Worm (Caenorhabditis elegans): ENCODE measurements around the gene clc-8.

clc-8 gene

DNA sequence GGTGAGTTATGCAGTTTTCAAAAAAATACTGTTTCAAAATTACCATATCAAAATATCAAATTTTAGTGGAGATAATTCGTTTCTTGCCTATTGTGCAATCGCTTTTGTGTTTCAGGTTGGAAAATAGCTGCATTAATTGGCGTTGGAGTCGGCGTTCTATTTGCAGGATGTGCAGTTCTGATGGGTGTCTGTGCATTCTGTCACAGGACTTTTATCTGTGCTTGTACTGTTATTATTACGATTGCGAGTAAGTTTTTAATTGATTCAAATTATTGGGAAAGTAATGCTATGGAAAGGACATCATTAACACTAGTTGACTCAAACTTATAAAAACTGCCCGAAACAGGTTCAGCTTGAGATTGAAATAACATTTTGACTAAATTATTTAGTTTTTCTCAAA lies 874 bp downstream of the clc-8 start:
- no peak for TF ChIP-seq ZK546.5 (tag; optimal IDR thresholded peaks at IDR 0.05)
- no peak for TF ChIP-seq snpc-4 (tag; optimal IDR thresholded peaks at IDR 0.05)
- no peak for TF ChIP-seq nhr-76 (tag; optimal IDR thresholded peaks at IDR 0.05)
- no peak for TF ChIP-seq nfya-1 (tag; optimal IDR thresholded peaks at IDR 0.05; ENCODE audit: insufficient read depth)
- TF ChIP-seq hmg-11 (tag; optimal IDR thresholded peaks at IDR 0.05) = no peak
- no peak for TF ChIP-seq elt-3 (tag; optimal IDR thresholded peaks at IDR 0.05)
- no peak for TF ChIP-seq skn-1 (tag; optimal IDR thresholded peaks at IDR 0.05)
- no peak for TF ChIP-seq ama-1 (optimal IDR thresholded peaks at IDR 0.05)
- TF ChIP-seq aly-2 (tag; optimal IDR thresholded peaks at IDR 0.05) = no peak
- no peak for TF ChIP-seq lin-39 (tag; optimal IDR thresholded peaks at IDR 0.05)
- TF ChIP-seq ztf-11 (tag; optimal IDR thresholded peaks at IDR 0.05) = no peak

DNA sequence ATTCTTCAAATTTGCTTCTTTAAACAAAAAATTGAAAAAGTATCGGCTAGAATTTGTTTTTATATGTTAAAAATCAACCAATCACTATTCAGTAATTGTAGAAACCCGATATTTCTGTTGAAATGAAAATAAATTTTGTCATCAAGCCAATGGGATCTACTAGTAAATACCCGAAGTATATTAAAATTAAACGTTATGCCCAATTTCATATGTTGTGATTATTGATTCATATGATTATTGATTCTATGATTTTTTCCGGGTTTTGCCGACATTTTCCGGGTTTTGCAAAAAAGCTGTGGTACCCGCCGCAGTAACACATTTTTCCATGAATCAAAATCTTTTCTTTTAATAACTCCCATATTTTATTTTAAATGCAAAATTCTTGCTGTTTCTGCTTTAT lies 1.6 kb downstream of the clc-8 start:
- TF ChIP-seq aly-2 (tag; optimal IDR thresholded peaks at IDR 0.05) (no peak), nhr-25 (tag; optimal IDR thresholded peaks at IDR 0.05) (no peak), ceh-82 (tag; optimal IDR thresholded peaks at IDR 0.05) (no peak), ama-1 (optimal IDR thresholded peaks at IDR 0.05) (no peak), jun-1 (tag; optimal IDR thresholded peaks at IDR 0.05) (no peak), nhr-76 (tag; optimal IDR thresholded peaks at IDR 0.05) (no peak), ztf-4 (tag; optimal IDR thresholded peaks at IDR 0.05) (no peak)

DNA sequence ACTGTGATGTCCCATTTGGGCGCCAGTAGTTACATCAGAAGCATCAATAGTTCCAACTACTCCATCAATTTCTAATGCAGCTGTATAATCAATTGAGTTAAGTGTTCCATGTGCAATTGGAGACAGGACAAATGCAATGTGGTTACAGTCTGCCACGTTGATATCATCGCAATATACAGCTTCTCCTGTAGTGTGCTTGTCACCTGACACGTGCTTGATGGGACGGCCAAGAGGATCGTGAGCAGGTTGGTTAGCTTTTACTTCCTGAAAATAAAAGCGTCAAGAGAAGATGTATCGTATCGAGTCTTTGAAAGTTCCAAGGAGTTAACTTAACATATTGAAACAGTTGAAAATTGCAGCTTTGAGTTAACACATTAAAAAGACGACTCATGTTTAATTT lies 14.6 kb downstream of the clc-8 start:
- TF ChIP-seq elt-2 (tag; optimal IDR thresholded peaks at IDR 0.05) = no peak
- no peak for TF ChIP-seq nhr-23 (tag; optimal IDR thresholded peaks at IDR 0.05)
- TF ChIP-seq elt-1 (tag; optimal IDR thresholded peaks at IDR 0.05) = no peak
- no peak for TF ChIP-seq fkh-10 (GFP tag; optimal IDR thresholded peaks at IDR 0.05)
- no peak for TF ChIP-seq elt-3 (tag; optimal IDR thresholded peaks at IDR 0.05)
- no peak for TF ChIP-seq skn-1 (tag; optimal IDR thresholded peaks at IDR 0.05)
- no peak for TF ChIP-seq unc-39 (tag; optimal IDR thresholded peaks at IDR 0.05)
- no peak for TF ChIP-seq nfya-1 (tag; optimal IDR thresholded peaks at IDR 0.05; ENCODE audit: insufficient read depth)

DNA sequence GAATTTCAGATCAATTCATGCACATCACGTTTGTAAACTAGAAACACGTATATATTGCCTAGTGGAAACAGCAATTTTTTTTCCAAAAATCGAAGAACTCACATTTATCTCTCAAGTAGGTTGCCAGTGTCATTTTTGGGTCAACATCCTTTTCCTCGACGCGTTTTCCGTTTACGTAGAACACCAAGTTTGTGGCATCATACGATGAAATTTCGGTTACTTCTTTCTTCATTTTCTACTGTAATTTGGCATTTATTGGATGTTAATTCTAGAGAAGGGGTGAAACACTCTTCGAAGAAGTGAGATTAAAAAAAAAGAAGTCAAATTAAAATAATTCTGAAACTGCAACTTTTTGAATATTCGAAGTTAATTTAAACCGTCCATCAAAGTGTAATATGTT lies 18.7 kb downstream of the clc-8 start, which contains the start of gene xdh-1:
Gene xdh-1, minus strand, starts transcription at position 240 of the 400 bp plus-strand sequence.
- TF ChIP-seq zag-1 (tag; optimal IDR thresholded peaks at IDR 0.05) = no peak

DNA sequence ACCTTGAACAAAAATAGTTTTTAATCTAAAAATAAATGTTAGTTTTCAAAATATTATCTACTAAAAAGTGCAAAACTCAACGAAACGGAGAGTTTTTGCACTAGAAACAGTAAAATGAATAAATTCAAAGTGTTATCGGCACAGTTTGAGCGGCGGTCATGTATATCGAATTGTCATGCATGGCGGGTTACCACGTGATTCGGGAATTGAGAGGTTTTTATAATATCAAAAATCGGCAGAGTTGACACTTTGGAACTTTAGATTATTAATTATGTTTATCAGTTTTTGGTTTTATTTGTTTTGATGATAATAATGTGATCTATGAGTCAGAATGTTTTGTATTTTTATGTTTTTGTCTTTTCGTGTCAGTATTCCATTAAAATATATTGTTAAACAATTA lies 19.4 kb downstream of the clc-8 start:
- no peak for TF ChIP-seq ztf-4 (tag; optimal IDR thresholded peaks at IDR 0.05)
- TF ChIP-seq jun-1 (tag; optimal IDR thresholded peaks at IDR 0.05) = peak; percentile 46
- peak; percentile 97 for TF ChIP-seq elt-2 (tag; optimal IDR thresholded peaks at IDR 0.05)
- TF ChIP-seq unc-62 (GFP tag; optimal IDR thresholded peaks at IDR 0.05) = no peak
- peak; percentile 64 for TF ChIP-seq pha-4 (tag; optimal IDR thresholded peaks at IDR 0.05)
- TF ChIP-seq pqm-1 (tag; optimal IDR thresholded peaks at IDR 0.05) = peak; percentile 94
- TF ChIP-seq tbx-2 (tag; optimal IDR thresholded peaks at IDR 0.05) = no peak

DNA sequence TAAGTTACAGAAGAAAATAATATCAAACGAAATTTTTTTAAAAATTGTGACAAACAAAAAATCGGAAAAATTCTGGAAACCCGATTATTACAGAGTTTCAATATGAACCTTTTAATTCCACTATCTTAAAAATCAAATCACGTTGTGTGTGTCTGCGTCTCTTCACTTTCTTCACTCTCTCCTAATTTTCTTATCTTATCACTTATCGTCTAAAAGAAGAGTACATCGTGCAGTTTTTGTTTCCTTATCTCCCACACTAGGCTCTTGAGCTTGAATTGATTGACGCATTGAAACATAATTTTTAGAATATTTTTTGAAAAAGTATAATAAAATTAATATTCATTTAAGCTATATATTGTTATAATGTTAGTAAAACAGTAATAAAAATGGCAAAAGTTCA lies 20.3 kb downstream of the clc-8 start:
- TF ChIP-seq pqm-1 (tag; optimal IDR thresholded peaks at IDR 0.05) (peak; percentile 100), fkh-10 (GFP tag; optimal IDR thresholded peaks at IDR 0.05) (no peak), ceh-28 (tag; optimal IDR thresholded peaks at IDR 0.05) (no peak), nhr-25 (tag; optimal IDR thresholded peaks at IDR 0.05) (no peak), ama-1 (optimal IDR thresholded peaks at IDR 0.05) (no peak), ZK546.5 (tag; optimal IDR thresholded peaks at IDR 0.05) (no peak), jun-1 (tag; optimal IDR thresholded peaks at IDR 0.05) (peak; percentile 84), pha-4 (tag; optimal IDR thresholded peaks at IDR 0.05) (peak; percentile 66), skn-1 (tag; optimal IDR thresholded peaks at IDR 0.05) (peak; percentile 58), unc-62 (GFP tag; optimal IDR thresholded peaks at IDR 0.05) (no peak), mdl-1 (tag; optimal IDR thresholded peaks at IDR 0.05) (peak; percentile 28), ceh-82 (tag; optimal IDR thresholded peaks at IDR 0.05) (no peak), nhr-77 (tag; optimal IDR thresholded peaks at IDR 0.05) (no peak), elt-3 (tag; optimal IDR thresholded peaks at IDR 0.05) (peak in 2 of 3 experiments; percentile 60 to 63), ceh-16 (tag; optimal IDR thresholded peaks at IDR 0.05) (no peak), hmg-11 (tag; optimal IDR thresholded peaks at IDR 0.05) (no peak), elt-2 (tag; optimal IDR thresholded peaks at IDR 0.05) (peak; percentile 100), lin-15B (tag; optimal IDR thresholded peaks at IDR 0.05) (no peak), aly-2 (tag; optimal IDR thresholded peaks at IDR 0.05) (no peak), lin-39 (tag; optimal IDR thresholded peaks at IDR 0.05) (no peak), nhr-12 (tag; optimal IDR thresholded peaks at IDR 0.05) (no peak), eor-1 (tag; optimal IDR thresholded peaks at IDR 0.05) (no peak), nhr-237 (tag; optimal IDR thresholded peaks at IDR 0.05) (no peak), zag-1 (tag; optimal IDR thresholded peaks at IDR 0.05) (no peak)

All from whole organism, L3 larva.